Worm (Caenorhabditis elegans) whole organism, young adult: ENCODE results near the gene B0495.7.
A peak's percentile ranks its signal among the peaks of the same experiment; 100 is the strongest.

ENCODE experiments used
- B0019.2 ChIP-seq: fragments of 200-800 bp; sonication (Bioruptor generic); conservative IDR thresholded peaks from 2 replicates; pipeline ENCODE4 v1.3.6; 2022; ENCODE audit warnings: missing genetic modification reagents, missing genetic modification characterization, missing compliant biosample characterization
- F22D6.2 ChIP-seq: sonication (generic microtip); optimal IDR thresholded peaks from 2 replicates; lab custom pipeline; 2016; ENCODE audit warnings: mild to moderate bottlenecking, missing genetic modification characterization, missing compliant biosample characterization
- F37B4.10 ChIP-seq: fragments of 200-800 bp; sonication (Bioruptor generic); IDR thresholded peaks from 2 replicates; pipeline ENCODE4 v1.3.6; 2022; ENCODE audit warnings: missing genetic modification characterization, missing compliant biosample characterization
- F39B2.1 ChIP-seq: fragments of 200-800 bp; sonication (Bioruptor generic); IDR thresholded peaks from 2 replicates; pipeline ENCODE4 v1.3.6; 2022; ENCODE audit warnings: missing genetic modification reagents, missing genetic modification characterization, missing compliant biosample characterization
- F49E8.2 ChIP-seq: sonication (generic microtip); optimal IDR thresholded peaks from 3 replicates; lab custom pipeline; 2017; ENCODE audit warnings: missing genetic modification characterization, mild to moderate bottlenecking, missing compliant biosample characterization, antibody characterized with exemption, moderate library complexity; ENCODE audit not compliant: insufficient read depth
- F52B5.7 ChIP-seq: sonication (generic microtip); optimal IDR thresholded peaks from 2 replicates; lab custom pipeline; 2016; ENCODE audit warnings: mild to moderate bottlenecking, missing genetic modification characterization, missing compliant biosample characterization
- F55B11.4 ChIP-seq: sonication (generic microtip); optimal IDR thresholded peaks from 2 replicates; lab custom pipeline; 2016; ENCODE audit warnings: missing compliant biosample characterization, missing genetic modification characterization, borderline replicate concordance; ENCODE audit not compliant: insufficient read depth
- T26A5.8 ChIP-seq: sonication (generic microtip); optimal IDR thresholded peaks from 2 replicates; lab custom pipeline; 2016; ENCODE audit warnings: missing genetic modification characterization, missing compliant biosample characterization
- Y53G8AR.9 ChIP-seq: fragments of 200-800 bp; sonication (Bioruptor generic); conservative IDR thresholded peaks from 2 replicates; pipeline ENCODE4 v1.3.6; 2022; ENCODE audit warnings: missing genetic modification reagents, missing genetic modification characterization, missing compliant biosample characterization
- Y56A3A.18 ChIP-seq: fragments of 200-800 bp; sonication (Bioruptor generic); IDR thresholded peaks from 2 replicates; pipeline ENCODE4 v1.3.6; 2022; ENCODE audit warnings: missing genetic modification reagents, missing genetic modification characterization, missing compliant biosample characterization
- Y95B8A.8 ChIP-seq: fragments of 200-800 bp; sonication (Bioruptor generic); IDR thresholded peaks from 2 replicates; pipeline ENCODE4 v1.3.6; 2022; ENCODE audit warnings: missing genetic modification reagents, missing genetic modification characterization, missing compliant biosample characterization
- ama-1 ChIP-seq, 3 experiments: fragments of 150-350 bp in 1 of 3; sonication (generic microtip) in 2 of 3; optimal IDR thresholded peaks; 2 replicates each; lab custom pipeline; 2014 to 2018; ENCODE audit warnings: missing biosample characterization in 2 of 3, missing genetic modification characterization in 2 of 3, missing genetic modification reagents in 2 of 3
- aptf-2 ChIP-seq: fragments of 200-800 bp; sonication (Bioruptor generic); conservative IDR thresholded peaks from 2 replicates; pipeline ENCODE4 v1.3.6; 2022; ENCODE audit warnings: missing genetic modification reagents, missing genetic modification characterization, missing compliant biosample characterization
- bed-2 ChIP-seq: fragments of 200-800 bp; sonication (Bioruptor generic); IDR thresholded peaks from 2 replicates; pipeline ENCODE4 v1.3.6; 2022; ENCODE audit warnings: missing genetic modification reagents, missing genetic modification characterization, missing compliant biosample characterization
- ccch-3 ChIP-seq: fragments of 200-800 bp; sonication (Bioruptor generic); optimal IDR thresholded peaks from 2 replicates; lab custom pipeline; 2018; ENCODE audit warnings: mild to moderate bottlenecking, missing genetic modification characterization, missing compliant biosample characterization
- ceh-100 ChIP-seq: fragments of 200-800 bp; sonication (Bioruptor generic); IDR thresholded peaks from 2 replicates; pipeline ENCODE4 v1.3.6; 2022; ENCODE audit warnings: missing genetic modification reagents, missing genetic modification characterization, missing compliant biosample characterization
- ceh-27 ChIP-seq: fragments of 200-800 bp; sonication (Bioruptor generic); optimal IDR thresholded peaks from 2 replicates; lab custom pipeline; 2018; ENCODE audit warnings: mild to moderate bottlenecking, missing genetic modification characterization, moderate library complexity, missing compliant biosample characterization
- chd-7 ChIP-seq: sonication (generic microtip); optimal IDR thresholded peaks from 2 replicates; lab custom pipeline; 2016; ENCODE audit warnings: mild to moderate bottlenecking, missing genetic modification characterization, moderate library complexity, missing compliant biosample characterization
- die-1 ChIP-seq: sonication (generic microtip); optimal IDR thresholded peaks from 2 replicates; lab custom pipeline; 2016; ENCODE audit warnings: missing genotype, mild to moderate bottlenecking, missing genetic modification characterization, missing compliant biosample characterization
- dox-1 ChIP-seq: fragments of 200-800 bp; sonication (Bioruptor generic); IDR thresholded peaks from 2 replicates; pipeline ENCODE4 v1.3.6; 2022; ENCODE audit warnings: missing genetic modification reagents, missing genetic modification characterization, missing compliant biosample characterization
- dpff-1 ChIP-seq: sonication (generic microtip); optimal IDR thresholded peaks from 2 replicates; lab custom pipeline; 2017; ENCODE audit warnings: mild to moderate bottlenecking, missing genetic modification characterization, missing compliant biosample characterization
- efl-1 ChIP-seq: fragments of 150-350 bp; optimal IDR thresholded peaks from 2 replicates; lab custom pipeline; 2014; ENCODE audit warnings: missing biosample characterization, missing genetic modification reagents, missing genetic modification characterization
- ets-4 ChIP-seq: fragments of 200-800 bp; sonication (Bioruptor generic); optimal IDR thresholded peaks from 2 replicates; lab custom pipeline; 2018; ENCODE audit warnings: mild to moderate bottlenecking, missing genetic modification characterization, missing compliant biosample characterization
- fkh-3 ChIP-seq: sonication (generic microtip); optimal IDR thresholded peaks from 2 replicates; lab custom pipeline; 2016; ENCODE audit warnings: mild to moderate bottlenecking, missing genetic modification characterization, missing compliant biosample characterization
- hmg-1.2 ChIP-seq: fragments of 200-800 bp; sonication (Bioruptor generic); IDR thresholded peaks from 2 replicates; pipeline ENCODE4 v1.3.6; 2022; ENCODE audit warnings: missing genetic modification reagents, missing genetic modification characterization, missing compliant biosample characterization
- hmg-20 ChIP-seq: fragments of 200-800 bp; sonication (Bioruptor generic); IDR thresholded peaks from 2 replicates; pipeline ENCODE4 v1.3.6; 2022; ENCODE audit warnings: missing genetic modification reagents, missing genetic modification characterization, missing compliant biosample characterization
- hsf-1 ChIP-seq: fragments of 200-800 bp; sonication (Bioruptor generic); IDR thresholded peaks from 2 replicates; pipeline ENCODE4 v1.3.6; 2022; ENCODE audit warnings: missing genetic modification reagents, missing genetic modification characterization, missing compliant biosample characterization
- let-526 ChIP-seq: fragments of 200-800 bp; sonication (Bioruptor generic); IDR thresholded peaks from 2 replicates; pipeline ENCODE4 v1.3.6; 2022; ENCODE audit warnings: missing genetic modification reagents, missing genetic modification characterization, missing compliant biosample characterization
- lin-40 ChIP-seq: sonication (generic microtip); optimal IDR thresholded peaks from 2 replicates; lab custom pipeline; 2016; ENCODE audit warnings: missing genetic modification characterization, mild to moderate bottlenecking, missing compliant biosample characterization, missing genotype, missing genetic modification reagents
- madf-3 ChIP-seq: fragments of 200-800 bp; sonication (Bioruptor generic); IDR thresholded peaks from 2 replicates; pipeline ENCODE4 v1.3.6; 2022; ENCODE audit warnings: missing genetic modification reagents, missing genetic modification characterization, missing compliant biosample characterization
- mcd-1 ChIP-seq: fragments of 200-800 bp; sonication (Bioruptor generic); IDR thresholded peaks from 2 replicates; pipeline ENCODE4 v1.3.6; 2022; ENCODE audit warnings: missing genetic modification reagents, missing genetic modification characterization, missing compliant biosample characterization
- mxl-1 ChIP-seq: sonication (generic microtip); optimal IDR thresholded peaks from 2 replicates; lab custom pipeline; 2016; ENCODE audit warnings: missing genetic modification characterization, missing compliant biosample characterization
- nfyb-1 ChIP-seq: fragments of 200-800 bp; sonication (Bioruptor generic); IDR thresholded peaks from 2 replicates; pipeline ENCODE4 v1.3.6; 2022; ENCODE audit warnings: missing genetic modification reagents, missing genetic modification characterization, missing compliant biosample characterization
- nhr-120 ChIP-seq: fragments of 200-800 bp; sonication (Bioruptor generic); IDR thresholded peaks from 2 replicates; pipeline ENCODE4 v1.3.6; 2022; ENCODE audit warnings: missing genetic modification characterization, missing compliant biosample characterization
- nhr-27 ChIP-seq: fragments of 200-800 bp; sonication (Bioruptor generic); optimal IDR thresholded peaks from 2 replicates; lab custom pipeline; 2018; ENCODE audit warnings: mild to moderate bottlenecking, missing genetic modification characterization, moderate library complexity, missing compliant biosample characterization
- rcor-1 ChIP-seq: fragments of 200-800 bp; sonication (Bioruptor generic); IDR thresholded peaks from 2 replicates; pipeline ENCODE4 v1.3.6; 2022; ENCODE audit warnings: missing genetic modification reagents, missing genetic modification characterization, missing compliant biosample characterization
- rec-8 ChIP-seq, 2 experiments: sonication (generic microtip); optimal IDR thresholded peaks; 2 replicates each; lab custom pipeline; 2016; ENCODE audit warnings: mild to moderate bottlenecking in 2 of 2, missing genetic modification characterization in 2 of 2, missing genetic modification reagents in 2 of 2, missing genotype in 2 of 2, missing biosample characterization in 1 of 2, missing compliant biosample characterization in 1 of 2, moderate library complexity in 1 of 2
- rpc-1 ChIP-seq, 2 experiments: fragments of 150-350 bp in 1 of 2; sonication (generic microtip) in 1 of 2; optimal IDR thresholded peaks; 2 replicates each; lab custom pipeline; 2014 to 2018; ENCODE audit warnings: missing biosample characterization in 1 of 2, missing genetic modification characterization in 1 of 2, missing genetic modification reagents in 1 of 2, missing genotype in 1 of 2
- snpc-1.1 ChIP-seq: sonication (generic microtip); optimal IDR thresholded peaks from 2 replicates; lab custom pipeline; 2017; ENCODE audit warnings: missing genetic modification characterization, mild to moderate bottlenecking, missing compliant biosample characterization, antibody characterized with exemption, moderate library complexity, missing genotype, missing genetic modification reagents; ENCODE audit not compliant: insufficient read depth
- snpc-3.4 ChIP-seq: sonication (generic microtip); optimal IDR thresholded peaks from 2 replicates; lab custom pipeline; 2017; ENCODE audit warnings: missing genetic modification characterization, mild to moderate bottlenecking, missing compliant biosample characterization, antibody characterized with exemption, moderate library complexity, missing genotype, missing genetic modification reagents
- snpc-4 ChIP-seq, 5 experiments: fragments of 150-350 bp in 1 of 5; sonication (generic microtip) in 4 of 5; optimal IDR thresholded peaks; 2 replicates each; lab custom pipeline; 2014 to 2018; ENCODE audit warnings: missing genetic modification characterization in 5 of 5, missing biosample characterization in 3 of 5, antibody characterized with exemption in 2 of 5, mild to moderate bottlenecking in 2 of 5, missing compliant biosample characterization in 2 of 5, missing genotype in 2 of 5, moderate library complexity in 2 of 5, missing genetic modification reagents in 1 of 5
- somi-1 ChIP-seq: fragments of 200-800 bp; sonication (Bioruptor generic); optimal IDR thresholded peaks from 2 replicates; lab custom pipeline; 2018; ENCODE audit warnings: mild to moderate bottlenecking, missing genetic modification characterization, missing compliant biosample characterization
- tbp1 ChIP-seq: fragments of 200-800 bp; sonication (Bioruptor generic); optimal IDR thresholded peaks from 2 replicates; lab custom pipeline; 2018; ENCODE audit warnings: mild to moderate bottlenecking, missing genetic modification characterization, missing compliant biosample characterization
- unc-62 ChIP-seq: fragments of 150-350 bp; optimal IDR thresholded peaks from 2 replicates; lab custom pipeline; 2014; ENCODE audit warnings: missing biosample characterization, missing genetic modification reagents, missing genetic modification characterization
- ztf-18 ChIP-seq: sonication (generic microtip); optimal IDR thresholded peaks from 2 replicates; lab custom pipeline; 2016; ENCODE audit warnings: missing genotype, mild to moderate bottlenecking, missing genetic modification characterization, missing compliant biosample characterization
- ztf-22 ChIP-seq: fragments of 200-800 bp; sonication (Bioruptor generic); optimal IDR thresholded peaks from 2 replicates; lab custom pipeline; 2018; ENCODE audit warnings: mild to moderate bottlenecking, missing genetic modification characterization, moderate library complexity, missing compliant biosample characterization
- ztf-28 ChIP-seq: fragments of 200-800 bp; sonication (Bioruptor generic); IDR thresholded peaks from 2 replicates; pipeline ENCODE4 v1.3.6; 2022; ENCODE audit warnings: missing genetic modification reagents, missing genetic modification characterization, missing compliant biosample characterization

B0495.7 gene

DNA sequence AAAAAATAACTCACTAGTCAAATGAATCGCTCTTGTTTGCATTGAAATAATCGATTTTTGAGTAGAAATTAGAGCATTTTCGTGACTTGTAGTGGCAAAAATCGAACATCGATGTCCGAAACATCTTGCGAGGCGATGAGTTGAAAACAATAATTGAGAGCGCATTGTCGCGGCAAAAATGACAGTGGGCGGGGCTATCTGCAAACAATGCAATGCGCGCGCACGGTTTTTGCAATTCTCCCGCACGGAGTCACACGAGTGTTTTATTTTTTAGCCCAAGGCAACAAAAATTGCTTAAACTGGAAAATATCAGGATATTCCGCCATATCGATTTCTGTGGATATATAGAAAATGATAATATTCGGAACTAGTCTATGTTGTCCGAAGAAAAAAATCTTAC, 3.5 kb upstream of the B0495.7 start, which contains the start of gene B0495.9:
Gene B0495.9, minus strand, starts transcription at position 171 of the 400 bp plus-strand sequence.
- TF ChIP-seq chd-7 (tag; lab: Kevin White, UChicago) (no peak), dpff-1 (tag; lab: Kevin White, UChicago) (no peak), ama-1 (optimal IDR thresholded peaks at IDR 0.05; lab: Kevin White, UChicago) (no peak), ama-1 (GFP tag; optimal IDR thresholded peaks at IDR 0.05; lab: Kevin White, UChicago) (peak in 1 of 2 experiments; percentile 45), ztf-28 (GFP tag; lab: Robert Waterston, UW) (peak; percentile 73; the same call in 1 of the 2 replicates), ets-4 (GFP tag; lab: Kevin White, UChicago) (no peak), somi-1 (GFP tag; lab: Kevin White, UChicago) (no peak), nfyb-1 (GFP tag; lab: Robert Waterston, UW) (peak; percentile 44; the same call in 1 of the 2 replicates), snpc-3.4 (tag; lab: Kevin White, UChicago) (no peak), ztf-18 (peak; percentile 49), B0019.2 (no peak), F39B2.1 (GFP tag; lab: Robert Waterston, UW) (no peak), nhr-120 (GFP tag; lab: Robert Waterston, UW) (no peak), F37B4.10 (no peak), lin-40 (tag; lab: Kevin White, UChicago) (no peak), ccch-3 (GFP tag; lab: Kevin White, UChicago) (no peak), hmg-1.2 (GFP tag; lab: Robert Waterston, UW) (peak; percentile 39; the same call in 1 of the 2 replicates), rpc-1 (optimal IDR thresholded peaks at IDR 0.05; lab: Kevin White, UChicago) (peak; percentile 40), rpc-1 (tag; optimal IDR thresholded peaks at IDR 0.05; lab: Kevin White, UChicago) (no peak), bed-2 (GFP tag; lab: Robert Waterston, UW) (no peak), Y53G8AR.9 (GFP tag; lab: Robert Waterston, UW) (0 out of 2 replicates have a peak, but pooled peaks have one; percentile 55), ceh-100 (GFP tag; lab: Robert Waterston, UW) (peak; percentile 42), let-526 (GFP tag; lab: Robert Waterston, UW) (no peak), T26A5.8 (tag; lab: Kevin White, UChicago) (no peak), Y95B8A.8 (GFP tag; lab: Robert Waterston, UW) (no peak), nhr-27 (tag; lab: Kevin White, UChicago) (no peak), snpc-4 (GFP tag; optimal IDR thresholded peaks at IDR 0.05; lab: Kevin White, UChicago) (peak; percentile 5), snpc-4 (tag; optimal IDR thresholded peaks at IDR 0.05; lab: Kevin White, UChicago) (no peak), fkh-3 (no peak), ceh-27 (GFP tag; lab: Kevin White, UChicago) (peak; percentile 57), rec-8 (tag; optimal IDR thresholded peaks at IDR 0.05; lab: Kevin White, UChicago) (peak in 1 of 2 experiments; percentile 52), F52B5.7 (tag; lab: Kevin White, UChicago) (peak; percentile 19), hsf-1 (GFP tag; lab: Robert Waterston, UW) (no peak), mcd-1 (GFP tag; lab: Robert Waterston, UW) (peak; percentile 63), F49E8.2 (tag; lab: Kevin White, UChicago) (peak; percentile 32), efl-1 (GFP tag; lab: Kevin White, UChicago) (no peak), die-1 (tag; lab: Kevin White, UChicago) (peak; percentile 40), unc-62 (no peak), F55B11.4 (no peak), ztf-22 (GFP tag; lab: Kevin White, UChicago) (no peak), tbp1 (GFP tag; lab: Kevin White, UChicago) (peak; percentile 36), mxl-1 (tag; lab: Kevin White, UChicago) (no peak), F22D6.2 (no peak), madf-3 (GFP tag; lab: Robert Waterston, UW) (no peak), rcor-1 (GFP tag; lab: Robert Waterston, UW) (peak; percentile 28; the same call in 1 of the 2 replicates), snpc-1.1 (tag; lab: Kevin White, UChicago) (peak; percentile 4), Y56A3A.18 (GFP tag; lab: Robert Waterston, UW) (no peak), dox-1 (GFP tag; lab: Robert Waterston, UW) (peak; percentile 81), aptf-2 (GFP tag; lab: Robert Waterston, UW) (no peak), hmg-20 (no peak)
